Fruit fly (Drosophila melanogaster): ENCODE data around the gene mgl.

Gene mgl

dm6 chrX:9349224-9349623, 150.7 kb downstream of the mgl start (continued):
- TF ChIP-seq esg (GFP tag; conservative IDR thresholded peaks at IDR 0.05) (0 out of 2 replicates have a peak, but pooled peaks have one; percentile 21), CG6175 (GFP tag; IDR thresholded peaks at IDR 0.05) (no peak), fd96Cb (tag; optimal IDR thresholded peaks at IDR 0.05) (peak; percentile 65), HmgZ (tag; optimal IDR thresholded peaks at IDR 0.05) (no peak), Dp (GFP tag; optimal IDR thresholded peaks at IDR 0.05) (no peak), z (GFP tag; IDR thresholded peaks at IDR 0.05) (no peak), bowl (GFP tag; IDR thresholded peaks at IDR 0.05) (no peak), CG32767 (GFP tag; IDR thresholded peaks at IDR 0.05) (peak; percentile 27; the same call in 1 of the 2 replicates), CG13624 (GFP tag; optimal IDR thresholded peaks at IDR 0.05) (no peak), bcd (GFP tag; optimal IDR thresholded peaks at IDR 0.05) (peak; percentile 51), wek (GFP tag; optimal IDR thresholded peaks at IDR 0.05) (no peak), az2 (GFP tag; optimal IDR thresholded peaks at IDR 0.05) (peak; percentile 60), CG15601 (tag; optimal IDR thresholded peaks at IDR 0.05) (no peak), CG42726 (GFP tag; IDR thresholded peaks at IDR 0.05; ENCODE audit: partially characterized antibody) (no peak), CG3407 (GFP tag; optimal IDR thresholded peaks at IDR 0.05) (peak; percentile 27), zen (tag; optimal IDR thresholded peaks at IDR 0.05) (peak; percentile 44), CG2129 (GFP tag; IDR thresholded peaks at IDR 0.05; ENCODE audit: partially characterized antibody) (no peak), NFAT (GFP tag; IDR thresholded peaks at IDR 0.05) (no peak), CG31441 (GFP tag; IDR thresholded peaks at IDR 0.05) (peak; percentile 64), CG7786 (GFP tag; optimal IDR thresholded peaks at IDR 0.05) (peak; percentile 13), CG10147 (GFP tag; optimal IDR thresholded peaks at IDR 0.05) (peak; percentile 9), seq (GFP tag; IDR thresholded peaks at IDR 0.05) (peak; percentile 64), pita (GFP tag; optimal IDR thresholded peaks at IDR 0.05) (no peak), vvl (GFP tag; IDR thresholded peaks at IDR 0.05) (peak; percentile 62), Hr78 (GFP tag; optimal IDR thresholded peaks at IDR 0.05) (no peak), Nf-YA (GFP tag; IDR thresholded peaks at IDR 0.05) (peak; percentile 33; the same call in 1 of the 2 replicates), CG18764 (GFP tag; optimal IDR thresholded peaks at IDR 0.05) (peak; percentile 9), CG12299 (tag; optimal IDR thresholded peaks at IDR 0.05) (no peak), CG2712 (tag; optimal IDR thresholded peaks at IDR 0.05) (peak; percentile 70), Usf (GFP tag; optimal IDR thresholded peaks at IDR 0.05) (no peak), CG4820 (GFP tag; optimal IDR thresholded peaks at IDR 0.05) (peak; percentile 36), CG11696 (GFP tag; IDR thresholded peaks at IDR 0.05) (peak; percentile 45; the same call in 1 of the 2 replicates), Ets97D (GFP tag; optimal IDR thresholded peaks at IDR 0.05) (peak; percentile 1), Hr3 (GFP tag; optimal IDR thresholded peaks at IDR 0.05) (peak; percentile 33), CG10543 (GFP tag; optimal IDR thresholded peaks at IDR 0.05) (no peak), stc (GFP tag; IDR thresholded peaks at IDR 0.05) (peak; percentile 57; the same call in 1 of the 2 replicates), E2f2 (GFP tag; IDR thresholded peaks at IDR 0.05) (peak; percentile 30; the same call in 1 of the 2 replicates), dysf (GFP tag; IDR thresholded peaks at IDR 0.05) (peak; percentile 55; the same call in 2 of the 3 replicates), oc (tag; optimal IDR thresholded peaks at IDR 0.05) (peak; percentile 40), twi (tag; optimal IDR thresholded peaks at IDR 0.05) (no peak), CG11723 (GFP tag; optimal IDR thresholded peaks at IDR 0.05) (peak; percentile 3), eve (GFP tag; optimal IDR thresholded peaks at IDR 0.05) (peak in 1 of 2 experiments; percentile 67), Camta (GFP tag; optimal IDR thresholded peaks at IDR 0.05) (peak; percentile 34), CG6689 (GFP tag; IDR thresholded peaks at IDR 0.05) (peak; percentile 59), emc (GFP tag; optimal IDR thresholded peaks at IDR 0.05) (no peak), run (tag; optimal IDR thresholded peaks at IDR 0.05) (peak; percentile 13), YL-1 (GFP tag; optimal IDR thresholded peaks at IDR 0.05) (no peak), CG2678 (tag; optimal IDR thresholded peaks at IDR 0.05) (peak; percentile 69), tgo (GFP tag; IDR thresholded peaks at IDR 0.05) (peak; percentile 51), Meics (GFP tag; optimal IDR thresholded peaks at IDR 0.05) (peak; percentile 19), trh (GFP tag; optimal IDR thresholded peaks at IDR 0.05) (no peak)

Measured in whole organism, embryonic.